Worm (Caenorhabditis elegans): Measurements from ENCODE around the gene Y71H2AM.25.

DNA sequence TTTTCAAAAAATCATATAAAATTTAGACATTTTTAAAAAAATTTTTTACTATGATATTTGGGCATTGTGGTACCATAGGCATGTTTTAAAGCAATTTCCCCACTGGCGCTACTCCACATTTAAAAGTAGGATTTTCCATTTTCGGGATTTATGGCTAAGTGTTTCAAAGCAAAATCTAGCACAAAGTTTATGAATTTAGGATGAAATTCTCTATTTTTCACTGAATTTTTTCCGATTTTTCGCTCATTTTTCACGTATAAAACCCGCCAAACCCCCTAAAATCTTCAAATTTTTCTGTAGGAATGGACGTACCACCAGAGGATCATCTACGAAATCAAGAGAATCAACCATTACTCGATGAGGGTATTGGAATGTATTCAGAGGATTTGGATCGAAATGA lies 16.7 kb downstream of the Y71H2AM.25 start, which contains the start of gene pipp-4P:
- TF ChIP-seq crh-2 (tag; optimal IDR thresholded peaks at IDR 0.05) (no peak), sma-9 (GFP tag; optimal IDR thresholded peaks at IDR 0.05) (no peak), sma-9 (tag; optimal IDR thresholded peaks at IDR 0.05) (no peak), snpc-4 (tag; optimal IDR thresholded peaks at IDR 0.05) (no peak), nhr-237 (tag; optimal IDR thresholded peaks at IDR 0.05) (no peak), elt-1 (tag; optimal IDR thresholded peaks at IDR 0.05) (no peak), nhr-21 (tag; optimal IDR thresholded peaks at IDR 0.05) (no peak), blmp-1 (tag; optimal IDR thresholded peaks at IDR 0.05; ENCODE audit: insufficient read depth) (no peak), lin-13 (GFP tag; optimal IDR thresholded peaks at IDR 0.05) (no peak), ztf-11 (tag; optimal IDR thresholded peaks at IDR 0.05) (no peak)

Data from whole organism, L2 larva.